Fruit fly (Drosophila melanogaster) whole organism, embryonic: ENCODE results near the gene CG12448.

Experiments used
- CG10267 ChIP-seq: fragments of 200-800 bp; sonication (Bioruptor generic); optimal IDR thresholded peaks from 2 replicates; lab custom pipeline; 2018; ENCODE audit warnings: missing biosample characterization, mild to moderate bottlenecking, missing genetic modification characterization, moderate library complexity
- CG10654 ChIP-seq: fragments of 200-800 bp; sonication (Bioruptor generic); optimal IDR thresholded peaks from 2 replicates; lab custom pipeline; 2016; ENCODE audit warnings: missing biosample characterization, missing genetic modification characterization
- CG10979 ChIP-seq: fragments of 200-800 bp; sonication (Bioruptor generic); optimal IDR thresholded peaks from 2 replicates; lab custom pipeline; 2018; ENCODE audit warnings: missing biosample characterization, mild to moderate bottlenecking, missing genetic modification characterization, moderate library complexity
- CG11247 ChIP-seq: fragments of 200-800 bp; sonication (Bioruptor generic); IDR thresholded peaks from 2 replicates; pipeline ENCODE4 v1.3.6; 2022; ENCODE audit warnings: missing biosample characterization, missing genetic modification characterization
- CG11723 ChIP-seq: fragments of 200-800 bp; sonication (Bioruptor generic); optimal IDR thresholded peaks from 2 replicates; lab custom pipeline; 2017; ENCODE audit warnings: missing biosample characterization, mild to moderate bottlenecking, missing genetic modification characterization
- CG13296 ChIP-seq: fragments of 200-800 bp; sonication (Bioruptor generic); optimal IDR thresholded peaks from 3 replicates; lab custom pipeline; 2018; ENCODE audit warnings: missing biosample characterization, mild to moderate bottlenecking, missing genetic modification characterization
- CG14014 ChIP-seq: fragments of 200-800 bp; sonication (Bioruptor generic); IDR thresholded peaks from 2 replicates; pipeline ENCODE4 v1.3.6; 2022; ENCODE audit warnings: missing biosample characterization, missing genetic modification characterization
- CG14710 ChIP-seq: fragments of 200-800 bp; sonication (Bioruptor generic); optimal IDR thresholded peaks from 3 replicates; lab custom pipeline; 2019; ENCODE audit warnings: missing biosample characterization, mild to moderate bottlenecking, missing genetic modification characterization, moderate library complexity
- CG14965 ChIP-seq: fragments of 200-800 bp; sonication (Bioruptor generic); optimal IDR thresholded peaks from 2 replicates; lab custom pipeline; 2016; ENCODE audit warnings: missing biosample characterization, missing genetic modification characterization, borderline replicate concordance
- CG15696 ChIP-seq: fragments of 200-800 bp; sonication (Bioruptor generic); optimal IDR thresholded peaks from 2 replicates; lab custom pipeline; 2019; ENCODE audit warnings: missing biosample characterization, mild to moderate bottlenecking, missing genetic modification characterization, moderate library complexity
- CG16813 ChIP-seq: fragments of 200-800 bp; sonication (Bioruptor generic); IDR thresholded peaks from 3 replicates; pipeline ENCODE4 v1.3.6; 2022; ENCODE audit warnings: missing biosample characterization, missing genetic modification characterization; ENCODE audit not compliant: partially characterized antibody
- CG16815 ChIP-seq: fragments of 200-800 bp; sonication (Bioruptor generic); optimal IDR thresholded peaks from 3 replicates; lab custom pipeline; 2017; ENCODE audit warnings: missing biosample characterization, mild to moderate bottlenecking, missing genetic modification characterization
- CG2889 ChIP-seq: fragments of 200-800 bp; sonication (Bioruptor generic); IDR thresholded peaks from 3 replicates; pipeline ENCODE4 v1.3.6; 2022; ENCODE audit warnings: missing biosample characterization, missing genetic modification characterization
- CG31365 ChIP-seq: fragments of 200-800 bp; sonication (Bioruptor generic); optimal IDR thresholded peaks from 2 replicates; lab custom pipeline; 2018; ENCODE audit warnings: missing biosample characterization, mild to moderate bottlenecking, missing genetic modification characterization
- CG34422 ChIP-seq: fragments of 200-800 bp; sonication (Bioruptor generic); IDR thresholded peaks from 3 replicates; pipeline ENCODE4 v1.3.6; 2022; ENCODE audit warnings: missing biosample characterization, missing genetic modification characterization
- CG4854 ChIP-seq: fragments of 200-800 bp; sonication (Bioruptor generic); optimal IDR thresholded peaks from 2 replicates; lab custom pipeline; 2016; ENCODE audit warnings: missing biosample characterization, missing genetic modification characterization, inconsistent platforms
- CG5245 ChIP-seq: fragments of 200-800 bp; sonication (Bioruptor generic); optimal IDR thresholded peaks from 3 replicates; lab custom pipeline; 2016; ENCODE audit warnings: missing biosample characterization, missing genetic modification characterization
- CG6689 ChIP-seq: fragments of 200-800 bp; sonication (Bioruptor generic); IDR thresholded peaks from 2 replicates; pipeline ENCODE4 v1.3.6; 2022; ENCODE audit warnings: missing biosample characterization, missing genetic modification characterization
- CG7745 ChIP-seq: fragments of 200-800 bp; sonication (Bioruptor generic); optimal IDR thresholded peaks from 2 replicates; lab custom pipeline; 2018; ENCODE audit warnings: missing biosample characterization, mild to moderate bottlenecking, missing genetic modification characterization, moderate library complexity
- CG7786 ChIP-seq: fragments of 200-800 bp; sonication (Bioruptor generic); optimal IDR thresholded peaks from 2 replicates; lab custom pipeline; 2016; ENCODE audit warnings: missing biosample characterization, missing genetic modification characterization
- Camta ChIP-seq: fragments of 200-800 bp; sonication (Bioruptor generic); optimal IDR thresholded peaks from 2 replicates; lab custom pipeline; 2016; ENCODE audit warnings: missing biosample characterization, missing genetic modification characterization
- Dek ChIP-seq: fragments of 200-800 bp; sonication (Bioruptor generic); optimal IDR thresholded peaks from 3 replicates; lab custom pipeline; 2019; ENCODE audit warnings: missing biosample characterization, mild to moderate bottlenecking, missing genetic modification characterization, moderate library complexity
- Doc2 ChIP-seq: fragments of 200-800 bp; sonication (Bioruptor generic); IDR thresholded peaks from 2 replicates; pipeline ENCODE4 v1.3.6; 2022; ENCODE audit warnings: missing biosample characterization, missing genetic modification characterization
- HmgD ChIP-seq: fragments of 200-800 bp; sonication (Bioruptor generic); optimal IDR thresholded peaks from 3 replicates; lab custom pipeline; 2016; ENCODE audit warnings: missing biosample characterization, missing genetic modification characterization
- Nf-YC ChIP-seq: fragments of 200-800 bp; optimal IDR thresholded peaks from 3 replicates; lab custom pipeline; 2019; ENCODE audit warnings: missing biosample characterization, mild to moderate bottlenecking, missing genetic modification characterization, moderate library complexity
- NfI ChIP-seq: fragments of 200-800 bp; sonication (Bioruptor generic); optimal IDR thresholded peaks from 3 replicates; lab custom pipeline; 2018; ENCODE audit warnings: missing biosample characterization, mild to moderate bottlenecking, missing genetic modification characterization, moderate library complexity
- Ptx1 ChIP-seq: fragments of 200-800 bp; sonication (Bioruptor generic); IDR thresholded peaks from 2 replicates; pipeline ENCODE4 v1.3.6; 2022; ENCODE audit warnings: missing biosample characterization, missing genetic modification characterization
- Vsx1 ChIP-seq: fragments of 200-800 bp; sonication (Bioruptor generic); optimal IDR thresholded peaks from 2 replicates; lab custom pipeline; 2017; ENCODE audit warnings: missing biosample characterization, mild to moderate bottlenecking, missing genetic modification characterization, missing genetic modification reagents
- Xbp1 ChIP-seq: fragments of 200-800 bp; sonication (Bioruptor generic); optimal IDR thresholded peaks from 3 replicates; lab custom pipeline; 2016; ENCODE audit warnings: missing biosample characterization, mild to moderate bottlenecking, missing genetic modification characterization
- bowl ChIP-seq: fragments of 200-800 bp; sonication (Bioruptor generic); IDR thresholded peaks from 2 replicates; pipeline ENCODE4 v1.3.6; 2022; ENCODE audit warnings: missing biosample characterization, missing genetic modification characterization
- dm ChIP-seq: fragments of 200-800 bp; sonication (Bioruptor generic); optimal IDR thresholded peaks from 3 replicates; lab custom pipeline; 2016; ENCODE audit warnings: missing biosample characterization, missing genetic modification characterization
- dpn ChIP-seq, 2 experiments: fragments of 200-800 bp; sonication (Bioruptor generic); optimal IDR thresholded peaks; 3 replicates each; lab custom pipeline; 2016; ENCODE audit warnings: missing biosample characterization in 2 of 2, missing genetic modification characterization in 2 of 2
- en ChIP-seq: fragments of 200-800 bp; sonication (Bioruptor generic); optimal IDR thresholded peaks from 2 replicates; lab custom pipeline; 2016; ENCODE audit warnings: missing biosample characterization, missing genetic modification characterization
- esg ChIP-seq: fragments of 200-800 bp; sonication (Bioruptor generic); conservative IDR thresholded peaks from 2 replicates; pipeline ENCODE4 v1.3.6; 2022; ENCODE audit warnings: missing biosample characterization, missing genetic modification characterization
- ftz-f1 ChIP-seq: fragments of 200-800 bp; sonication (Bioruptor generic); optimal IDR thresholded peaks from 2 replicates; lab custom pipeline; 2016; ENCODE audit warnings: missing biosample characterization, missing genetic modification characterization
- gsb-n ChIP-seq: fragments of 200-800 bp; sonication (Bioruptor generic); optimal IDR thresholded peaks from 3 replicates; lab custom pipeline; 2018; ENCODE audit warnings: missing biosample characterization, mild to moderate bottlenecking, missing genetic modification characterization
- h ChIP-seq: fragments of >200 bp; optimal IDR thresholded peaks from 2 replicates; lab custom pipeline; 2017
- kay ChIP-seq: fragments of 200-800 bp; sonication (Bioruptor generic); optimal IDR thresholded peaks from 2 replicates; lab custom pipeline; 2016; ENCODE audit warnings: missing biosample characterization, missing genetic modification characterization
- org-1 ChIP-seq: fragments of 200-800 bp; sonication (Bioruptor generic); optimal IDR thresholded peaks from 2 replicates; lab custom pipeline; 2017; ENCODE audit warnings: missing biosample characterization, missing genetic modification characterization
- p53 ChIP-seq: fragments of 200-800 bp; sonication (Bioruptor generic); optimal IDR thresholded peaks from 2 replicates; lab custom pipeline; 2016; ENCODE audit warnings: missing biosample characterization, missing genetic modification characterization
- pho ChIP-seq: fragments of 200-800 bp; sonication (Bioruptor generic); optimal IDR thresholded peaks from 2 replicates; lab custom pipeline; 2016; ENCODE audit warnings: missing biosample characterization, missing genetic modification characterization
- prd ChIP-seq, 3 experiments: fragments of >200 bp in 2 of 3; fragments of 200-800 bp in 1 of 3; sonication (Bioruptor generic) in 1 of 3; optimal IDR thresholded peaks in 2 of 3; IDR thresholded peaks in 1 of 3; 2 replicates in 2 of 3; 3 replicates in 1 of 3; pipeline versions ENCODE4 v1.3.6 to Lab custom; 2017 to 2022; ENCODE audit warnings: missing biosample characterization in 1 of 3, missing genetic modification characterization in 1 of 3
- psq ChIP-seq: fragments of 200-800 bp; sonication (Bioruptor generic); optimal IDR thresholded peaks from 2 replicates; lab custom pipeline; 2017; ENCODE audit warnings: missing biosample characterization, missing genetic modification characterization
- scrt ChIP-seq: fragments of 200-800 bp; sonication (Bioruptor generic); optimal IDR thresholded peaks from 2 replicates; lab custom pipeline; 2018; ENCODE audit warnings: missing biosample characterization, mild to moderate bottlenecking, missing genetic modification characterization, moderate library complexity
- slbo ChIP-seq: fragments of 200-800 bp; sonication (Bioruptor generic); IDR thresholded peaks from 2 replicates; pipeline ENCODE4 v1.3.6; 2022; ENCODE audit warnings: missing biosample characterization, missing genetic modification characterization
- tll ChIP-seq, 2 experiments: fragments of 200-800 bp in 1 of 2; fragments of >200 bp in 1 of 2; sonication (Bioruptor generic) in 1 of 2; optimal IDR thresholded peaks; 2 replicates each; lab custom pipeline; 2017 to 2019; ENCODE audit warnings: missing biosample characterization in 2 of 2, missing genetic modification characterization in 2 of 2, mild to moderate bottlenecking in 1 of 2, moderate library complexity in 1 of 2
- trh ChIP-seq: fragments of 200-800 bp; sonication (Bioruptor generic); optimal IDR thresholded peaks from 2 replicates; lab custom pipeline; 2016; ENCODE audit warnings: missing biosample characterization, missing genetic modification characterization
- zf30C ChIP-seq: fragments of 200-800 bp; sonication (Bioruptor generic); optimal IDR thresholded peaks from 3 replicates; lab custom pipeline; 2018; ENCODE audit warnings: missing biosample characterization, mild to moderate bottlenecking, missing genetic modification characterization

CG12448 gene

dm6 chr2L:15912008-15912900 is 29.0 kb upstream of the CG12448 start (continued):
- TF ChIP-seq prd (optimal IDR thresholded peaks at IDR 0.05; lab: Kevin White, UChicago) = no peak
- peak; percentile 92 for TF ChIP-seq prd (GFP tag; IDR thresholded peaks at IDR 0.05; lab: Robert Waterston, UW)
- TF ChIP-seq HmgD (GFP tag; lab: Kevin White, UChicago) = no peak
- peak; percentile 89 for TF ChIP-seq Nf-YC (tag; lab: Kevin White, UChicago)
- no peak for TF ChIP-seq dm (GFP tag; lab: Kevin White, UChicago)
- TF ChIP-seq org-1 = peak; percentile 88
- TF ChIP-seq CG5245 (GFP tag; lab: Kevin White, UChicago) = peak; percentile 34
- peak; percentile 19 to 93 for TF ChIP-seq dpn (GFP tag; optimal IDR thresholded peaks at IDR 0.05; lab: Kevin White, UChicago)
- TF ChIP-seq esg = peak; percentile 90
- peak; percentile 82 for TF ChIP-seq scrt (GFP tag; lab: Kevin White, UChicago)
- TF ChIP-seq gsb-n (tag; lab: Kevin White, UChicago) = peak; percentile 99
- TF ChIP-seq CG15696 = peak; percentile 72
- TF ChIP-seq en = no peak
- peak; percentile 70 for TF ChIP-seq kay
- no peak for TF ChIP-seq Camta
- no peak for TF ChIP-seq CG14965 (GFP tag; lab: Kevin White, UChicago)
- no peak for TF ChIP-seq CG31365 (tag; lab: Kevin White, UChicago)
- TF ChIP-seq CG14710 = peak; percentile 87
- TF ChIP-seq Xbp1 = peak; percentile 89
- peak; percentile 83 for TF ChIP-seq Vsx1 (GFP tag; lab: Kevin White, UChicago)
- TF ChIP-seq NfI (GFP tag; lab: Kevin White, UChicago) = peak; percentile 90
- TF ChIP-seq CG11723 (GFP tag; lab: Kevin White, UChicago) = peak; percentile 88
- TF ChIP-seq h (lab: Kevin White, UChicago) = no peak
- peak; percentile 99 for TF ChIP-seq ftz-f1 (GFP tag; lab: Kevin White, UChicago)
- peak; percentile 86 for TF ChIP-seq CG2889 (GFP tag; lab: Robert Waterston, UW)
- peak; percentile 42 for TF ChIP-seq psq (GFP tag; lab: Kevin White, UChicago)
- TF ChIP-seq bowl (GFP tag; lab: Robert Waterston, UW) = peak; percentile 68; the same call in 1 of the 2 replicates
- peak; percentile 85 for TF ChIP-seq CG10267 (tag; lab: Kevin White, UChicago)
- TF ChIP-seq Ptx1 (GFP tag; lab: Robert Waterston, UW) = peak; percentile 96
- peak; percentile 92 for TF ChIP-seq CG10979 (tag; lab: Kevin White, UChicago)
- TF ChIP-seq CG6689 (GFP tag; lab: Robert Waterston, UW) = peak; percentile 92
- TF ChIP-seq zf30C (GFP tag; lab: Kevin White, UChicago) = no peak
- TF ChIP-seq Dek (tag; lab: Kevin White, UChicago) = peak; percentile 92
- TF ChIP-seq tll (GFP tag; optimal IDR thresholded peaks at IDR 0.05; lab: Kevin White, UChicago) = no peak
- TF ChIP-seq Doc2 (GFP tag; lab: Robert Waterston, UW) = no peak; the same call in 1 of the 2 replicates
- TF ChIP-seq slbo (GFP tag; lab: Robert Waterston, UW) = peak; percentile 96
- no peak for TF ChIP-seq p53 (GFP tag; lab: Kevin White, UChicago)
- TF ChIP-seq trh = peak; percentile 70
- TF ChIP-seq pho (GFP tag; lab: Kevin White, UChicago) = peak; percentile 45
- peak; percentile 89 for TF ChIP-seq CG14014
- peak; percentile 96 for TF ChIP-seq CG13296 (GFP tag; lab: Kevin White, UChicago)
- TF ChIP-seq CG34422 (GFP tag; lab: Robert Waterston, UW) = peak; percentile 86
- no peak for TF ChIP-seq CG16813
- peak; percentile 60 for TF ChIP-seq CG7745
- TF ChIP-seq CG10654 (GFP tag; lab: Kevin White, UChicago) = peak; percentile 85
- peak; percentile 88 for TF ChIP-seq CG16815 (GFP tag; lab: Kevin White, UChicago)
- TF ChIP-seq CG7786 (GFP tag; lab: Kevin White, UChicago) = no peak
- no peak for TF ChIP-seq CG4854 (GFP tag; lab: Kevin White, UChicago)
- peak; percentile 78 for TF ChIP-seq CG11247 (GFP tag; lab: Robert Waterston, UW)
